Fruit fly (Drosophila melanogaster): ENCODE results near the gene CG31459.
A peak's percentile ranks its signal among the peaks of the same experiment; 100 is the strongest.

The CG31459 gene

DNA sequence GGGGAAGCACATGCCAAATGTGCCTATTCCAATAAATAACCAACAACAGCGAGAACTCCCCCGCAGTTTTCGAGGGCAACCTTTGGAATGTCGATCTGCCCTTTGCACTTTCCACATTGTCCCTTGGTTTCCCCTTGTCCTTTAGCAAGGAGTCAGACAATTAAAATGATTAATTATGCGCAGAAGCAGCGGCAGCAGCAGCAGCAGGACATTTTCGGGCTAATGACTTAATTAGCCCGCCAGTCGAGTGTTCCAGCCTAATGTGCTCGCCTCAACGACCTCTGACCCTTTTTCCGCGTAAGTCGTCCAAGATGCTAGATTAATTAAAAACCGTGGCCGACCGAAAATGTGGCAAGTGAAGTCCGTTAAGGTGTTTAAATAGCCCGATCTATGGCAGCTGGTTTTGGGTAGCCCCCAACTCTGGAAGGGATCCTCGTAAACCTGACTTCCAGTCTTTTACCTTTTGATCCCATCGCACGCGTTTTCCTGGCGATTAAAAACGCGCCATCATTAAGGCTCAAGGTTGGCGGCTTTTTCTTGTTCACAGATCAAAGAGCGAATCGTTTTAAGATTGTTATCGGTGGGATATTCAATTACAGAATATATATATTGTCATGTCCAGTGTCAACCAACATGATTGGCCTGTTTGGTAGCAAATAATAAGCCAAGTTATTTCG is 1.6 kb upstream of the CG31459 start:
- TF ChIP-seq Sp1 (GFP tag; optimal IDR thresholded peaks at IDR 0.05) (no peak), ey (GFP tag; optimal IDR thresholded peaks at IDR 0.05) (no peak), Jra (GFP tag; optimal IDR thresholded peaks at IDR 0.05) (no peak), Myc (optimal IDR thresholded peaks at IDR 0.05) (no peak), br (GFP tag; optimal IDR thresholded peaks at IDR 0.05) (no peak), Hnf4 (GFP tag; optimal IDR thresholded peaks at IDR 0.05) (no peak), CG32264 (GFP tag; optimal IDR thresholded peaks at IDR 0.05) (no peak), dl (GFP tag; optimal IDR thresholded peaks at IDR 0.05; ENCODE audit: insufficient read depth in 1 of 2, partially characterized antibody in 2 of 2) (no peak), Abd-B (GFP tag; optimal IDR thresholded peaks at IDR 0.05) (no peak), CrebA (GFP tag; optimal IDR thresholded peaks at IDR 0.05; ENCODE audit: borderline replicate concordance) (no peak), N (GFP tag; optimal IDR thresholded peaks at IDR 0.05) (no peak)

DNA sequence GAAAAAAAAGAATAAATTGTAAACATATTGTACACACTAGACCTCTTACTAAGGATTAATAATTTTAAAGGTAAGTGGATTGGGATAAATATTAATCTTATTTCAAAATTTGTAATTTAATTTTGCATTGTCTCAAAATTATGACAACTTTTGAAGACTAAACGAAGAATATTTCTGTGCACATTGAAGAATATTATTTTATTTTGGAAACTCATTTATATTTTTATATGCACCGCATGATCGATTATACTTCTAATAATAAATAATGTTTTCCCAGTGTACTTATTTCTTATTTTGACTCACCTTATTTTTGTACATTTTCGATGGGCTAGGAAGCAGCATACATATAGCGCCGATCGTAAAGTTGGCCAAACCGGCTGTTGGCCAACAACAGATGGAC is 3.2 kb downstream of the CG31459 start:
- TF ChIP-seq dl (GFP tag; optimal IDR thresholded peaks at IDR 0.05; ENCODE audit: insufficient read depth in 1 of 2, partially characterized antibody in 2 of 2) (no peak), Vsx2 (GFP tag; optimal IDR thresholded peaks at IDR 0.05; ENCODE audit: partially characterized antibody) (no peak), br (GFP tag; optimal IDR thresholded peaks at IDR 0.05) (no peak), OdsH (GFP tag; optimal IDR thresholded peaks at IDR 0.05) (no peak), lola (GFP tag; optimal IDR thresholded peaks at IDR 0.05) (no peak), Myc (optimal IDR thresholded peaks at IDR 0.05) (no peak), sage (GFP tag; optimal IDR thresholded peaks at IDR 0.05) (no peak), Mio (GFP tag; optimal IDR thresholded peaks at IDR 0.05) (no peak), dmrt93B (GFP tag; optimal IDR thresholded peaks at IDR 0.05) (no peak), Hr83 (GFP tag; optimal IDR thresholded peaks at IDR 0.05; ENCODE audit: poor library complexity, severe bottlenecking) (no peak), rgr (GFP tag; optimal IDR thresholded peaks at IDR 0.05) (no peak), jim (GFP tag; optimal IDR thresholded peaks at IDR 0.05) (no peak), Jra (GFP tag; optimal IDR thresholded peaks at IDR 0.05) (no peak), GATAd (GFP tag; optimal IDR thresholded peaks at IDR 0.05) (no peak), CrebA (GFP tag; optimal IDR thresholded peaks at IDR 0.05; ENCODE audit: borderline replicate concordance) (no peak), Dfd (GFP tag; optimal IDR thresholded peaks at IDR 0.05) (no peak), foxo (GFP tag; optimal IDR thresholded peaks at IDR 0.05) (no peak), dsf (GFP tag; optimal IDR thresholded peaks at IDR 0.05; ENCODE audit: borderline replicate concordance) (no peak)

dm6 chr3R:19846870-19847590 is 6.4 kb downstream of the CG31459 start, which contains the start of gene MICU3:
Gene MICU3, plus strand, starts transcription at chr3R:19847311.
- TF ChIP-seq br (GFP tag; optimal IDR thresholded peaks at IDR 0.05) = peak; percentile 59
- no peak for TF ChIP-seq CrebA (GFP tag; optimal IDR thresholded peaks at IDR 0.05; ENCODE audit: borderline replicate concordance)
- TF ChIP-seq h (GFP tag; optimal IDR thresholded peaks at IDR 0.05) = peak; percentile 62
- TF ChIP-seq sv (GFP tag; optimal IDR thresholded peaks at IDR 0.05) = peak; percentile 40
- TF ChIP-seq usp (GFP tag; optimal IDR thresholded peaks at IDR 0.05) = no peak
- peak; percentile 65 for TF ChIP-seq rgr (GFP tag; optimal IDR thresholded peaks at IDR 0.05)
- TF ChIP-seq dmrt93B (GFP tag; optimal IDR thresholded peaks at IDR 0.05) = peak; percentile 45
- TF ChIP-seq CG9705 (GFP tag; optimal IDR thresholded peaks at IDR 0.05) = peak; percentile 28
- peak; percentile 50 for TF ChIP-seq ey (GFP tag; optimal IDR thresholded peaks at IDR 0.05)
- peak; percentile 37 for TF ChIP-seq woc (GFP tag; optimal IDR thresholded peaks at IDR 0.05)
- peak; percentile 9 for TF ChIP-seq sage (GFP tag; optimal IDR thresholded peaks at IDR 0.05)
- TF ChIP-seq foxo (GFP tag; optimal IDR thresholded peaks at IDR 0.05) = no peak
- peak; percentile 72 for TF ChIP-seq tai (GFP tag; optimal IDR thresholded peaks at IDR 0.05)
- no peak for TF ChIP-seq dl (GFP tag; optimal IDR thresholded peaks at IDR 0.05; ENCODE audit: insufficient read depth in 1 of 2, partially characterized antibody in 2 of 2)
- peak; percentile 7 for TF ChIP-seq OdsH (GFP tag; optimal IDR thresholded peaks at IDR 0.05)
- peak; percentile 42 for TF ChIP-seq psq (GFP tag; optimal IDR thresholded peaks at IDR 0.05)
- no peak for TF ChIP-seq Hr78 (GFP tag; optimal IDR thresholded peaks at IDR 0.05)
- no peak for TF ChIP-seq lola (GFP tag; optimal IDR thresholded peaks at IDR 0.05)
- peak; percentile 58 for TF ChIP-seq fru (GFP tag; optimal IDR thresholded peaks at IDR 0.05)
- peak; percentile 66 for TF ChIP-seq Hnf4 (GFP tag; optimal IDR thresholded peaks at IDR 0.05)
